Fruit fly (Drosophila melanogaster) whole organism: ENCODE data around the gene saturn.

Experiments
- pan ChIP-seq: fragments of >200 bp; optimal IDR thresholded peaks from 2 replicates; lab custom pipeline; 2017
- usp ChIP-seq: fragments of >200 bp; optimal IDR thresholded peaks from 2 replicates; lab custom pipeline; 2017; ENCODE audit warnings: missing biosample characterization, missing genetic modification characterization, mixed read lengths

DNA sequence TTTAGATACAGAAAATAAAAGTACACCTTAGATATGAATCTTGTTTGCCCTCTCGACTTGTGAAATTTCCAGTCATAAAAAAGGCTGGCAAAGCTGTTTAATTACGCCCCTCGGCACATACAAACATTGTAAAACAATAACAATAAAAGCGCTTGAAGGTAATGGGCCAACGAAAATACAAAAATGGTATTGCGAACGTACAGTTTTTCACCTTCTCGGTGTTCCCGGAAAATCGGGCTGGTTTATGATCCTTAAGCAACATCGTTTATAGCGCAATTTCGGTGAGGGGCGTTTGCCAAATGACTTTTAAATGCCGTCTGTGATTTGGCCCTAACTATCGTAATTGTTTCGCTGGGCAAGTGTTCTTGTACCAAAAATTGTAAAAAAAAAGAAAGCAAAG is 18.1 kb upstream of the saturn start:
- TF ChIP-seq pan (lab: Kevin White, UChicago), result no peak
- TF ChIP-seq usp (GFP tag; lab: Kevin White, UChicago), result no peak
